Worm (Caenorhabditis elegans): ENCODE results near the gene C03E10.3.

ce11 chrV:11244539-11244938, 41.7 kb upstream of the C03E10.3 start, which contains the start of gene mxl-1:
- TF ChIP-seq nhr-237 (tag; optimal IDR thresholded peaks at IDR 0.05) = no peak
- TF ChIP-seq blmp-1 (tag; optimal IDR thresholded peaks at IDR 0.05; ENCODE audit: insufficient read depth) = no peak
- no peak for TF ChIP-seq nhr-11 (tag; optimal IDR thresholded peaks at IDR 0.05)
- no peak for TF ChIP-seq snpc-4 (tag; optimal IDR thresholded peaks at IDR 0.05)
- TF ChIP-seq elt-3 (tag; optimal IDR thresholded peaks at IDR 0.05) = no peak
- no peak for TF ChIP-seq ceh-16 (tag; optimal IDR thresholded peaks at IDR 0.05)
- no peak for TF ChIP-seq nhr-25 (tag; optimal IDR thresholded peaks at IDR 0.05)
- TF ChIP-seq unc-62 (GFP tag; optimal IDR thresholded peaks at IDR 0.05) = no peak
- no peak for TF ChIP-seq unc-39 (tag; optimal IDR thresholded peaks at IDR 0.05)
- no peak for TF ChIP-seq egl-27 (tag; optimal IDR thresholded peaks at IDR 0.05)
- TF ChIP-seq nhr-77 (tag; optimal IDR thresholded peaks at IDR 0.05) = no peak
